Fruit fly (Drosophila melanogaster) whole organism, embryonic: ENCODE measurements around the gene CG5050.

Experiments
- Aef1 ChIP-seq: fragments of 200-800 bp; sonication (Bioruptor generic); IDR thresholded peaks from 3 replicates; pipeline ENCODE4 v1.3.6; 2022; ENCODE audit warnings: missing biosample characterization, missing genetic modification characterization
- Doc2 ChIP-seq: fragments of 200-800 bp; sonication (Bioruptor generic); IDR thresholded peaks from 2 replicates; pipeline ENCODE4 v1.3.6; 2022; ENCODE audit warnings: missing biosample characterization, missing genetic modification characterization
- Rx ChIP-seq: fragments of 200-800 bp; sonication (Bioruptor generic); IDR thresholded peaks from 2 replicates; pipeline ENCODE4 v1.3.6; 2022; ENCODE audit warnings: missing biosample characterization, missing genetic modification characterization
- eve ChIP-seq, 2 experiments: fragments of >200 bp; optimal IDR thresholded peaks; 2 replicates each; lab custom pipeline; 2017; ENCODE audit warnings: missing biosample characterization in 2 of 2, missing genetic modification characterization in 2 of 2
- gro ChIP-seq: fragments of 200-800 bp; sonication (Bioruptor generic); optimal IDR thresholded peaks from 2 replicates; lab custom pipeline; 2016; ENCODE audit warnings: missing biosample characterization, missing genetic modification characterization
- gsb-n ChIP-seq: fragments of 200-800 bp; sonication (Bioruptor generic); optimal IDR thresholded peaks from 3 replicates; lab custom pipeline; 2018; ENCODE audit warnings: missing biosample characterization, mild to moderate bottlenecking, missing genetic modification characterization
- lola ChIP-seq, 3 experiments: fragments of >200 bp in 2 of 3; fragments of 200-800 bp in 1 of 3; sonication (Bioruptor generic) in 1 of 3; optimal IDR thresholded peaks; 2 replicates each; lab custom pipeline; 2017 to 2019; ENCODE audit warnings: missing biosample characterization in 3 of 3, missing genetic modification characterization in 3 of 3, mild to moderate bottlenecking in 1 of 3, moderate library complexity in 1 of 3
- pho ChIP-seq: fragments of 200-800 bp; sonication (Bioruptor generic); optimal IDR thresholded peaks from 2 replicates; lab custom pipeline; 2016; ENCODE audit warnings: missing biosample characterization, missing genetic modification characterization

DNA sequence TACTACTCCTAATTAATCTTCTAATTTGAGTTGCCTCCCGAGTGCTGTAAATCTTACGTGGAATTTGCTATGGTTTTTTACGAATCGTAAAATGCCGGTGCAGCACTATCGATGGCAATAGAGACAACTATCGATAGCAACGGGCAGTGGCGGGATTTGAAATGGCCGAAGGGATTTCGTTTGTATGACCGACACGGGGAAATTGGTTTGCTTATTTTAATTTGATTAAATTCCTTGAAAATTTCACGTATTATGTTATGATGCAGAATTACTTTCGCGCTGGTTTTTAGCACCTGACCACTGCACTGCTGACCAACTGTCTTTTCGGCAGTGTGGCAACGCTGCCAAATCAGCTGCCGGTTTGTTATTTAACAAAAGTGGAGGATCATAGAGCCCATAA is 31.4 kb downstream of the CG5050 start, which contains the start of the genes GCS2beta and CG5131:
- TF ChIP-seq eve (GFP tag; optimal IDR thresholded peaks at IDR 0.05; lab: Kevin White, UChicago) (no peak), Doc2 (GFP tag; lab: Robert Waterston, UW) (peak; percentile 87), pho (GFP tag; lab: Kevin White, UChicago) (peak; percentile 98), Rx (GFP tag; lab: Robert Waterston, UW) (peak; percentile 94), gsb-n (tag; lab: Kevin White, UChicago) (peak; percentile 90), lola (GFP tag; optimal IDR thresholded peaks at IDR 0.05; lab: Kevin White, UChicago) (peak in 1 of 3 experiments; percentile 84), Aef1 (GFP tag; lab: Robert Waterston, UW) (peak; percentile 94), gro (GFP tag; lab: Kevin White, UChicago) (peak; percentile 97)
